Worm (Caenorhabditis elegans): ENCODE results near the gene skpt-1.

DNA sequence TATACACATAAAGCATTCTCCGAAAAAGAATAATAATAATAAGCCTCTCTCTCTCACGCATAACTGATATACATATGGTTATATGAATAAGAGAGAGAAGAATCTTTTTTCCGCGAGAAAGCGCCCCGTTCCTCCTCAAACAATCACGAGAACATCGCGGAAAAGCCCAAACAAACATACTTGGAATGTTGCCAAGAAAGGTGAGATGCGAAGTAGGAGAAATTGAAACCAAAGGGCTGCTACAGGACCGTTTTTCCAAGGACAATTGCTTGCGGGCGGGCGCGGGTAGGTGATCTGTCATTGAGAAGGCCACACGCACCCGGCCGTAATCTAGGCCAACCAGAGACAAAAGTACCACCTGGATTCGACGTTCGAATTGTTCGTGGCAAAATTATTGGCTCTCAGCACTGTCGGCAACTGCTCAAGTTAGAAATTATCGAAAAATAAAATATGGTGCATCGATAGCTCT, 24.5 kb downstream of the skpt-1 start, which contains the start of gene dnj-24:
- TF ChIP-seq pqm-1 (tag; optimal IDR thresholded peaks at IDR 0.05) (no peak), nhr-76 (tag; optimal IDR thresholded peaks at IDR 0.05) (no peak), snpc-4 (tag; optimal IDR thresholded peaks at IDR 0.05) (no peak), C16A3.4 (tag; optimal IDR thresholded peaks at IDR 0.05) (no peak)
